Worm (Caenorhabditis elegans) whole organism, late embryonic: Measurements from ENCODE around the gene srd-25.

Experiments
- Y22D7AL.16 ChIP-seq: sonication (generic microtip); optimal IDR thresholded peaks from 2 replicates; lab custom pipeline; 2016; ENCODE audit warnings: missing genetic modification characterization, missing compliant biosample characterization
- ama-1 ChIP-seq: fragments of 150-350 bp; optimal IDR thresholded peaks from 2 replicates; lab custom pipeline; 2014
- ceh-24 ChIP-seq: sonication (generic microtip); optimal IDR thresholded peaks from 2 replicates; lab custom pipeline; 2016; ENCODE audit warnings: mild to moderate bottlenecking, missing genetic modification characterization, missing compliant biosample characterization
- ceh-30 ChIP-seq: fragments of 150-350 bp; optimal IDR thresholded peaks from 2 replicates; lab custom pipeline; 2014; ENCODE audit warnings: missing biosample characterization, missing genetic modification characterization
- ceh-34 ChIP-seq: sonication (generic microtip); optimal IDR thresholded peaks from 2 replicates; lab custom pipeline; 2016; ENCODE audit warnings: mild to moderate bottlenecking, missing genetic modification characterization, missing compliant biosample characterization
- ceh-9 ChIP-seq: sonication (generic microtip); optimal IDR thresholded peaks from 2 replicates; lab custom pipeline; 2016; ENCODE audit warnings: mild to moderate bottlenecking, missing genetic modification characterization, inconsistent platforms, missing compliant biosample characterization
- elt-2 ChIP-seq: sonication (generic microtip); optimal IDR thresholded peaks from 2 replicates; lab custom pipeline; 2016; ENCODE audit warnings: missing genetic modification reagents, missing genetic modification characterization, missing compliant biosample characterization
- ets-4 ChIP-seq: sonication (generic microtip); optimal IDR thresholded peaks from 2 replicates; lab custom pipeline; 2016; ENCODE audit warnings: missing genetic modification characterization, missing compliant biosample characterization
- hlh-13 ChIP-seq: fragments of 200-800 bp; sonication (Bioruptor generic); optimal IDR thresholded peaks from 2 replicates; lab custom pipeline; 2018; ENCODE audit warnings: mild to moderate bottlenecking, missing genetic modification characterization, missing compliant biosample characterization
- madf-2 ChIP-seq: sonication (generic microtip); optimal IDR thresholded peaks from 2 replicates; lab custom pipeline; 2017; ENCODE audit warnings: missing genetic modification characterization, missing compliant biosample characterization
- pqm-1 ChIP-seq: sonication (generic microtip); optimal IDR thresholded peaks from 2 replicates; lab custom pipeline; 2016; ENCODE audit warnings: missing genetic modification characterization, missing compliant biosample characterization
- tbx-2 ChIP-seq: sonication (generic microtip); optimal IDR thresholded peaks from 2 replicates; lab custom pipeline; 2016; ENCODE audit warnings: missing genetic modification characterization, missing compliant biosample characterization

ce11 chrV:7635469-7635868 lies 3.6 kb downstream of the srd-25 start, which contains the start of gene srd-29:
- TF ChIP-seq hlh-13 = no peak
- no peak for TF ChIP-seq elt-2
- TF ChIP-seq ama-1 (lab: Kevin White, UChicago) = no peak
- TF ChIP-seq ceh-30 (tag; lab: Kevin White, UChicago) = no peak
- TF ChIP-seq tbx-2 (tag; lab: Kevin White, UChicago) = no peak
- TF ChIP-seq ceh-34 = no peak
- TF ChIP-seq Y22D7AL.16 (tag; lab: Kevin White, UChicago) = no peak
- no peak for TF ChIP-seq madf-2 (tag; lab: Kevin White, UChicago)
- no peak for TF ChIP-seq ceh-24 (tag; lab: Kevin White, UChicago)
- TF ChIP-seq ets-4 (tag; lab: Kevin White, UChicago) = no peak
- TF ChIP-seq ceh-9 = no peak
- no peak for TF ChIP-seq pqm-1 (tag; lab: Kevin White, UChicago)
